Worm (Caenorhabditis elegans) whole organism, late embryonic: ENCODE measurements around the gene H41C03.1.

Source experiments
- K09A11.1 ChIP-seq: sonication (generic microtip); optimal IDR thresholded peaks from 2 replicates; lab custom pipeline; 2017; ENCODE audit warnings: antibody characterized with exemption, mild to moderate bottlenecking, missing genetic modification characterization, missing compliant biosample characterization; ENCODE audit not compliant: insufficient read depth
- ceh-2 ChIP-seq: sonication (generic microtip); optimal IDR thresholded peaks from 2 replicates; lab custom pipeline; 2016; ENCODE audit warnings: missing genotype, missing genetic modification characterization, missing compliant biosample characterization
- ceh-24 ChIP-seq: sonication (generic microtip); optimal IDR thresholded peaks from 2 replicates; lab custom pipeline; 2016; ENCODE audit warnings: mild to moderate bottlenecking, missing genetic modification characterization, missing compliant biosample characterization
- ceh-30 ChIP-seq: fragments of 150-350 bp; optimal IDR thresholded peaks from 2 replicates; lab custom pipeline; 2014; ENCODE audit warnings: missing biosample characterization, missing genetic modification characterization
- ceh-45 ChIP-seq: fragments of 200-800 bp; sonication (Bioruptor generic); IDR thresholded peaks from 2 replicates; pipeline ENCODE4 v1.3.6; 2022; ENCODE audit warnings: missing genetic modification reagents, missing genetic modification characterization, missing compliant biosample characterization
- ceh-6 ChIP-seq: fragments of 200-800 bp; sonication (Bioruptor generic); optimal IDR thresholded peaks from 2 replicates; lab custom pipeline; 2018; ENCODE audit warnings: mild to moderate bottlenecking, missing genetic modification characterization, missing compliant biosample characterization
- ceh-9 ChIP-seq: sonication (generic microtip); optimal IDR thresholded peaks from 2 replicates; lab custom pipeline; 2016; ENCODE audit warnings: mild to moderate bottlenecking, missing genetic modification characterization, inconsistent platforms, missing compliant biosample characterization
- dmd-4 ChIP-seq: sonication (generic microtip); optimal IDR thresholded peaks from 2 replicates; lab custom pipeline; 2016; ENCODE audit warnings: borderline replicate concordance, missing genetic modification characterization, missing compliant biosample characterization
- elt-2 ChIP-seq: sonication (generic microtip); optimal IDR thresholded peaks from 2 replicates; lab custom pipeline; 2016; ENCODE audit warnings: missing genetic modification reagents, missing genetic modification characterization, missing compliant biosample characterization
- fkh-10 ChIP-seq: fragments of 150-350 bp; optimal IDR thresholded peaks from 2 replicates; lab custom pipeline; 2014; ENCODE audit warnings: missing biosample characterization, missing genetic modification reagents, missing genetic modification characterization
- gmeb-2 ChIP-seq: sonication (generic microtip); optimal IDR thresholded peaks from 2 replicates; lab custom pipeline; 2016; ENCODE audit warnings: missing genetic modification characterization, inconsistent platforms, missing compliant biosample characterization
- hlh-6 ChIP-seq: sonication (generic microtip); optimal IDR thresholded peaks from 2 replicates; lab custom pipeline; 2016; ENCODE audit warnings: missing genotype, missing genetic modification characterization, missing compliant biosample characterization
- madf-2 ChIP-seq: sonication (generic microtip); optimal IDR thresholded peaks from 2 replicates; lab custom pipeline; 2017; ENCODE audit warnings: missing genetic modification characterization, missing compliant biosample characterization
- nfya-1 ChIP-seq: sonication (generic microtip); optimal IDR thresholded peaks from 2 replicates; lab custom pipeline; 2017; ENCODE audit warnings: missing genetic modification characterization, mild to moderate bottlenecking, missing compliant biosample characterization, antibody characterized with exemption, moderate library complexity
- nhr-232 ChIP-seq: sonication (generic microtip); optimal IDR thresholded peaks from 2 replicates; lab custom pipeline; 2016; ENCODE audit warnings: missing genetic modification characterization, missing compliant biosample characterization
- npax-4 ChIP-seq: sonication (generic microtip); optimal IDR thresholded peaks from 2 replicates; lab custom pipeline; 2016; ENCODE audit warnings: missing genetic modification characterization, missing compliant biosample characterization
- pag-3 ChIP-seq: sonication (generic microtip); optimal IDR thresholded peaks from 2 replicates; lab custom pipeline; 2016; ENCODE audit warnings: missing compliant biosample characterization, missing genetic modification characterization, borderline replicate concordance
- pax-1 ChIP-seq: fragments of 150-350 bp; optimal IDR thresholded peaks from 2 replicates; lab custom pipeline; 2014; ENCODE audit warnings: missing biosample characterization, missing genetic modification characterization
- pha-2 ChIP-seq: sonication (generic microtip); optimal IDR thresholded peaks from 2 replicates; lab custom pipeline; 2017; ENCODE audit warnings: mild to moderate bottlenecking, missing genetic modification characterization, missing compliant biosample characterization
- pha-4 ChIP-seq: fragments of 150-350 bp; optimal IDR thresholded peaks from 2 replicates; lab custom pipeline; 2018; ENCODE audit warnings: missing biosample characterization, missing genetic modification reagents, missing genetic modification characterization
- rnt-1 ChIP-seq: sonication (generic microtip); optimal IDR thresholded peaks from 2 replicates; lab custom pipeline; 2016; ENCODE audit warnings: missing genetic modification characterization, missing compliant biosample characterization
- sdc-2 ChIP-seq: sonication (generic microtip); optimal IDR thresholded peaks from 2 replicates; lab custom pipeline; 2016; ENCODE audit warnings: missing genotype, missing genetic modification characterization, missing compliant biosample characterization
- sox-4 ChIP-seq: sonication (generic microtip); optimal IDR thresholded peaks from 2 replicates; lab custom pipeline; 2017; ENCODE audit warnings: mild to moderate bottlenecking, missing genetic modification characterization, inconsistent platforms, missing compliant biosample characterization
- syd-9 ChIP-seq: sonication (generic microtip); optimal IDR thresholded peaks from 2 replicates; lab custom pipeline; 2016; ENCODE audit warnings: mild to moderate bottlenecking, missing genetic modification characterization, moderate library complexity, missing compliant biosample characterization
- tbx-2 ChIP-seq: sonication (generic microtip); optimal IDR thresholded peaks from 2 replicates; lab custom pipeline; 2016; ENCODE audit warnings: missing genetic modification characterization, missing compliant biosample characterization
- ttx-3 ChIP-seq: sonication (generic microtip); optimal IDR thresholded peaks from 2 replicates; lab custom pipeline; 2016; ENCODE audit warnings: missing genetic modification reagents, missing genetic modification characterization, missing compliant biosample characterization
- unc-42 ChIP-seq: sonication (generic microtip); optimal IDR thresholded peaks from 2 replicates; lab custom pipeline; 2016; ENCODE audit warnings: missing genotype, missing genetic modification characterization, missing compliant biosample characterization
- unc-55 ChIP-seq: sonication (generic microtip); optimal IDR thresholded peaks from 2 replicates; lab custom pipeline; 2017; ENCODE audit warnings: missing biosample characterization, missing genetic modification reagents, missing genetic modification characterization
- unc-86 ChIP-seq: sonication (generic microtip); optimal IDR thresholded peaks from 2 replicates; lab custom pipeline; 2016; ENCODE audit warnings: missing genetic modification characterization, missing compliant biosample characterization

H41C03.1 gene

ce11 chrII:5885966-5886621, 31.9 kb downstream of the H41C03.1 start:
- TF ChIP-seq ceh-45 (GFP tag; lab: Robert Waterston, UW): no peak
- TF ChIP-seq gmeb-2 (tag; lab: Kevin White, UChicago): no peak
- TF ChIP-seq unc-42: no peak
- TF ChIP-seq unc-55 (GFP tag; lab: Kevin White, UChicago): no peak
- TF ChIP-seq rnt-1: no peak
- TF ChIP-seq dmd-4 (tag; lab: Kevin White, UChicago): no peak

DNA sequence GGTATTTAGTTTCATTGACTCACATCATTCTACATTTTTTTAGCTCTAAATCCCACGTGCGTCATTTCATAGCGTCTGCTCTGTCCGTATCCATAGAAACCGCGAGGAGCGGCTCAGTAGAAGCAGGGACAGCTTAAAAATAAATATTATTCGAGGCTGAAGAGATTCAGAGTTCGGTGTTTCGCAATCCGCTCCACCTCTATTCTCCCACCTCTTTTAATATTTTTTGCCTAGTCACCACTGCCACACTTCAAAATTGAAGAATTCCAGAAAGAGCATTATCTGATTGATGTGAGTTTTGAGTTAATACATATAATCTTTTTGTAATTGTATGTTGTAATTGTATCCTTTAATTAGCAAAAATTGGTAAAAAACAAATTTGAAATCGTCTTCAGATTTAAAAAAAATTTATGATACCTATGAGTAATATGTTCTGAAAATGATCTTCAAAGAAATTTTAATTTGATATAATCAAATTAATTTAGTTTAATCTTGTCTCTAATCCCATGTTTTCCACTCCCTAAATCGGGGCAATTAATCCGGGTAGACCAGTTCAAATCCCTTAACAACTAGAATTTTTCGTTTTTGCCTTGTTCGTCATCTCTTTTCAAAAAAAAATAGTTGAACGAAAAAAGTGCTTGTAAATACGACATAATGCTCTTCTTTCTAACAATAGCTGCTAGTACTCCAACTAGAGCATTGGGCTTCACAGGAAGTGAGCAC, 35.4 kb downstream of the H41C03.1 start:
- no peak for TF ChIP-seq unc-86 (tag; lab: Kevin White, UChicago)
- TF ChIP-seq K09A11.1: no peak
- no peak for TF ChIP-seq pag-3 (tag; lab: Kevin White, UChicago)

DNA sequence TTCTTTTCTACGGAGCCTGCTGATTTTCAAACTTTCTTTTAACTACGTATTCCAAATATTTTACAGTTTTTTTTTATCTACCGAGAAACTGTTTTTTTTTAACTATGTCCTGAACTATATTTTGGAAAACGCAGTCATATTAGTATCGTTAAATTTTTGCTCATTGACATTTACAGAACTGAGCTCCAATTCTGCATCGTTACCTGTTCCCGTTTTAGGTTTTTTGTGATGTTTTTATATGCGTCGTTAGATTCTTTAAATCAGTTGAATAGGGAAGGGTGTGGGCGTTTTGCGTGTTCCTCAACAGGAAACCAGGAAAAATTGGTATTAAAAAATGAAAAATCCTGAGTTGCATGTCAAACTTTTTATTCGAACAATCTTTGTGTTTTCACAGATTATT, 38.6 kb downstream of the H41C03.1 start:
- TF ChIP-seq ceh-30 (tag; lab: Kevin White, UChicago): no peak
- TF ChIP-seq, all 69 proteins: peak for 0

ce11 chrII:5895870-5896269, 41.6 kb downstream of the H41C03.1 start, which contains the start of gene F59G1.4:
TSS of gene F59G1.4 (plus strand) at chrII:5896170.
- TF ChIP-seq sox-4 (tag; lab: Kevin White, UChicago) (no peak), ceh-24 (tag; lab: Kevin White, UChicago) (no peak)
- TF ChIP-seq, all 69 proteins: peak for 0

DNA sequence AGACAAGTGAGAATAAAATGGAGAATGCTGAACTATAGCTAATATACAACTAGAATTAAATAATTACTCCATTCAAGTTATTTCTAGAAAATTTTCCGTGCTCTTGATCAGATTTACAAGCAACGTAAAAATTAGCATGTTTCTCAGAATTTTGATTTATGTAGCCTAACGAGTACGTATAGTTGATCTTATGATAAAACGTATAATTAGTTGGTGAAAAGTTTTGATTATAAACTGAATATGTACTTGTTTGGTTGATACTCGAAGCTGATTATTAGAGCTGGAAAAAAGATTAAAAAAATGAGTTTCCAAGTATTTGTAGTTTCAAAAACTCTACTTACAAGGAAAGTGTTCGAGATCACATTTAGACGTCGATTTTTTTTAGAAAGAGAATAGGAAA, 42.3 kb downstream of the H41C03.1 start:
- no peak for TF ChIP-seq ceh-6 (GFP tag; lab: Kevin White, UChicago)
- no peak for TF ChIP-seq pha-4 (tag; lab: Kevin White, UChicago)
- TF ChIP-seq hlh-6 (tag; lab: Kevin White, UChicago): no peak
- no peak for TF ChIP-seq fkh-10 (GFP tag; lab: Kevin White, UChicago)
- TF ChIP-seq nhr-232: no peak
- no peak for TF ChIP-seq ceh-2
- no peak for TF ChIP-seq madf-2
- TF ChIP-seq npax-4 (tag; lab: Kevin White, UChicago): no peak
- TF ChIP-seq sdc-2: no peak
- no peak for TF ChIP-seq ttx-3
- no peak for TF ChIP-seq tbx-2 (tag; lab: Kevin White, UChicago)
- TF ChIP-seq ceh-9 (tag; lab: Kevin White, UChicago): no peak

- no peak for TF ChIP-seq elt-2 (tag; lab: Kevin White, UChicago)
- TF ChIP-seq pax-1 (tag; lab: Kevin White, UChicago): no peak
- TF ChIP-seq K09A11.1: no peak
- TF ChIP-seq npax-4 (tag; lab: Kevin White, UChicago): no peak
- TF ChIP-seq sox-4 (tag; lab: Kevin White, UChicago): no peak
- TF ChIP-seq syd-9 (tag; lab: Kevin White, UChicago): no peak
Measured at ce11 chrII:5899080-5899479, 44.9 kb downstream of the H41C03.1 start.

DNA sequence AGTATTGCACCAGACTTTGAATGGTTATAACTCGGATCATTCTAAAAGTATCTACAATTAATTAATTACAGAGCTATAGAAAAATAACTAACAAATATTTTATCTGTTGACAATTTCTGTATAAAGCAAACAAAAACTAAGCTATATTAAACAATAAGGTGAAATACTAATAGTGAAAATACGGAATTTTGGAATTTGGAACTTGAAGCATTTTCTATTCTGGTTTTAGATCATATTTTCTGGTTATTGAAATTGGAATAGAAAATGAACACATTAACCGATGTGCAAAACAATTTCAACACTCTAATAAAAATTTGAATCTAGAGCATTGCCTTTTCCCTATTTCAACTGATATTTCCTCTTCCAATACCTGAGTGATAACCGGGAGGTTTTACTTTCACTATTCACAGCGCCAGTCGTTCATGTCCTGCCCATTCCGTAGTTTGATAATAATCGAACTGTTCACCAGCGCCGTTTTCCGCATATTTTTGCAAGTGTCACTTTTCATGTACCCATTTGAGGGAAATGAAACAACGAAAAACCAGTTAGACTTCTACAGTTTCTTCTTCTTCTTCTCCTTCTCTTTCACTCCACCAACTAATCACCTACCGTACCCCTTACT, 45.8 kb downstream of the H41C03.1 start:
- TF ChIP-seq pax-1 (tag; lab: Kevin White, UChicago) (no peak), unc-55 (GFP tag; lab: Kevin White, UChicago) (no peak), nfya-1 (no peak), tbx-2 (tag; lab: Kevin White, UChicago) (no peak), pha-2 (tag; lab: Kevin White, UChicago) (no peak)
